Fruit fly (Drosophila melanogaster) whole organism, embryonic: ENCODE data around the gene CG33230.

Source experiments
- CG10462 ChIP-seq: fragments of 200-800 bp; sonication (Bioruptor generic); optimal IDR thresholded peaks from 2 replicates; lab custom pipeline; 2016; ENCODE audit warnings: missing biosample characterization, missing genetic modification characterization
- CG10565 ChIP-seq: fragments of 200-800 bp; sonication (Bioruptor generic); optimal IDR thresholded peaks from 3 replicates; lab custom pipeline; 2016; ENCODE audit warnings: missing biosample characterization, mild to moderate bottlenecking, missing genetic modification characterization
- CG11695 ChIP-seq: fragments of 200-800 bp; sonication (Bioruptor generic); IDR thresholded peaks from 3 replicates; pipeline ENCODE4 v1.3.6; 2022; ENCODE audit warnings: missing biosample characterization, missing genetic modification characterization
- CG12155 ChIP-seq: fragments of 200-800 bp; sonication (Bioruptor generic); optimal IDR thresholded peaks from 3 replicates; lab custom pipeline; 2016; ENCODE audit warnings: missing biosample characterization, missing genetic modification characterization
- CG12219 ChIP-seq: fragments of 200-800 bp; sonication (Bioruptor generic); optimal IDR thresholded peaks from 3 replicates; lab custom pipeline; 2018; ENCODE audit warnings: missing biosample characterization, mild to moderate bottlenecking, missing genetic modification characterization
- CG13894 ChIP-seq: fragments of 200-800 bp; sonication (Bioruptor generic); optimal IDR thresholded peaks from 3 replicates; lab custom pipeline; 2018; ENCODE audit warnings: missing biosample characterization, mild to moderate bottlenecking, missing genetic modification characterization, moderate library complexity
- CG14050 ChIP-seq: fragments of 200-800 bp; sonication (Bioruptor generic); IDR thresholded peaks from 3 replicates; pipeline ENCODE4 v1.3.6; 2022; ENCODE audit warnings: missing biosample characterization, missing genetic modification characterization
- CG15479 ChIP-seq: fragments of 200-800 bp; sonication (Bioruptor generic); optimal IDR thresholded peaks from 3 replicates; lab custom pipeline; 2019; ENCODE audit warnings: missing biosample characterization, mild to moderate bottlenecking, missing genetic modification characterization, moderate library complexity
- CG1647 ChIP-seq: fragments of 200-800 bp; sonication (Bioruptor generic); optimal IDR thresholded peaks from 3 replicates; lab custom pipeline; 2016; ENCODE audit warnings: missing biosample characterization, missing genetic modification characterization
- CG18764 ChIP-seq: fragments of 200-800 bp; sonication (Bioruptor generic); optimal IDR thresholded peaks from 3 replicates; lab custom pipeline; 2016; ENCODE audit warnings: missing biosample characterization, missing genetic modification characterization
- CG33557 ChIP-seq: fragments of 200-800 bp; sonication (Bioruptor generic); optimal IDR thresholded peaks from 2 replicates; lab custom pipeline; 2019; ENCODE audit warnings: missing biosample characterization, mild to moderate bottlenecking, missing genetic modification characterization, moderate library complexity
- CG34224 ChIP-seq: fragments of 200-800 bp; sonication (Bioruptor generic); IDR thresholded peaks from 3 replicates; pipeline ENCODE4 v1.3.6; 2022; ENCODE audit warnings: missing biosample characterization, missing genetic modification characterization; ENCODE audit not compliant: partially characterized antibody
- CG6689 ChIP-seq: fragments of 200-800 bp; sonication (Bioruptor generic); IDR thresholded peaks from 2 replicates; pipeline ENCODE4 v1.3.6; 2022; ENCODE audit warnings: missing biosample characterization, missing genetic modification characterization
- CG8281 ChIP-seq: fragments of 200-800 bp; sonication (Bioruptor generic); optimal IDR thresholded peaks from 2 replicates; lab custom pipeline; 2018; ENCODE audit warnings: missing biosample characterization, mild to moderate bottlenecking, missing genetic modification characterization, moderate library complexity
- CG9727 ChIP-seq: fragments of 200-800 bp; sonication (Bioruptor generic); optimal IDR thresholded peaks from 3 replicates; lab custom pipeline; 2017; ENCODE audit warnings: missing biosample characterization, mild to moderate bottlenecking, missing genetic modification characterization
- Dip2 ChIP-seq: fragments of 200-800 bp; sonication (Bioruptor generic); IDR thresholded peaks from 2 replicates; pipeline ENCODE4 v1.3.6; 2022; ENCODE audit warnings: missing biosample characterization, missing genetic modification characterization
- Dll ChIP-seq: fragments of 200-800 bp; sonication (Bioruptor generic); IDR thresholded peaks from 4 replicates; pipeline ENCODE4 v1.3.6; 2022; ENCODE audit warnings: missing biosample characterization, missing genetic modification characterization; ENCODE audit not compliant: partially characterized antibody
- Elba2 ChIP-seq: fragments of 200-800 bp; sonication (Bioruptor generic); optimal IDR thresholded peaks from 3 replicates; lab custom pipeline; 2016; ENCODE audit warnings: missing biosample characterization, missing genetic modification characterization
- HHEX ChIP-seq: fragments of 200-800 bp; sonication (Bioruptor generic); optimal IDR thresholded peaks from 3 replicates; lab custom pipeline; 2017; ENCODE audit warnings: missing biosample characterization, mild to moderate bottlenecking, missing genetic modification characterization, missing genetic modification reagents
- Hand ChIP-seq: fragments of 200-800 bp; sonication (Bioruptor generic); optimal IDR thresholded peaks from 2 replicates; lab custom pipeline; 2017; ENCODE audit warnings: mild to moderate bottlenecking, missing biosample characterization, missing genetic modification reagents, missing genetic modification characterization
- Hey ChIP-seq: fragments of 200-800 bp; sonication (Bioruptor generic); optimal IDR thresholded peaks from 3 replicates; lab custom pipeline; 2018; ENCODE audit warnings: missing biosample characterization, mild to moderate bottlenecking, missing genetic modification characterization
- Meics ChIP-seq: fragments of 200-800 bp; sonication (Bioruptor generic); optimal IDR thresholded peaks from 2 replicates; lab custom pipeline; 2017; ENCODE audit warnings: missing biosample characterization, mild to moderate bottlenecking, missing genetic modification characterization
- Mes4 ChIP-seq: fragments of 200-800 bp; sonication (Bioruptor generic); optimal IDR thresholded peaks from 2 replicates; lab custom pipeline; 2016; ENCODE audit warnings: missing biosample characterization, missing genetic modification characterization
- Myb ChIP-seq: fragments of 200-800 bp; sonication (Bioruptor generic); optimal IDR thresholded peaks from 2 replicates; lab custom pipeline; 2016; ENCODE audit warnings: missing biosample characterization, missing genetic modification characterization
- Neu2 ChIP-seq: fragments of 200-800 bp; sonication (Bioruptor generic); optimal IDR thresholded peaks from 3 replicates; lab custom pipeline; 2016; ENCODE audit warnings: missing biosample characterization, missing genetic modification characterization, borderline replicate concordance
- Opbp ChIP-seq: fragments of 200-800 bp; sonication (Bioruptor generic); IDR thresholded peaks from 3 replicates; pipeline ENCODE4 v1.3.6; 2022; ENCODE audit warnings: missing biosample characterization, missing genetic modification characterization; ENCODE audit not compliant: partially characterized antibody
- Sin3A ChIP-seq: fragments of >200 bp; optimal IDR thresholded peaks from 2 replicates; lab custom pipeline; 2018
- Stat92E ChIP-seq, 3 experiments: fragments of >200 bp in 2 of 3; fragments of 200-800 bp in 1 of 3; sonication (Bioruptor generic) in 1 of 3; optimal IDR thresholded peaks; 2 replicates each; lab custom pipeline; 2017 to 2019; ENCODE audit warnings: missing biosample characterization in 3 of 3, missing genetic modification characterization in 3 of 3, mild to moderate bottlenecking in 1 of 3, moderate library complexity in 1 of 3
- ap ChIP-seq: fragments of 200-800 bp; sonication (Bioruptor generic); IDR thresholded peaks from 2 replicates; pipeline ENCODE4 v1.3.6; 2022; ENCODE audit warnings: missing biosample characterization, missing genetic modification characterization
- az2 ChIP-seq: fragments of 200-800 bp; sonication (Bioruptor generic); optimal IDR thresholded peaks from 3 replicates; lab custom pipeline; 2016; ENCODE audit warnings: missing biosample characterization, missing genetic modification characterization
- bsh ChIP-seq, 2 experiments: fragments of 200-800 bp; sonication (Bioruptor generic); optimal IDR thresholded peaks; 2 replicates each; lab custom pipeline; 2017 to 2018; ENCODE audit warnings: mild to moderate bottlenecking in 2 of 2, missing biosample characterization in 2 of 2, missing genetic modification characterization in 2 of 2, moderate library complexity in 1 of 2
- cad ChIP-seq: fragments of >200 bp; optimal IDR thresholded peaks from 2 replicates; lab custom pipeline; 2017; ENCODE audit warnings: missing biosample characterization, missing genetic modification characterization
- cas ChIP-seq: fragments of 200-800 bp; sonication (Bioruptor generic); IDR thresholded peaks from 2 replicates; pipeline ENCODE4 v1.3.6; 2022; ENCODE audit warnings: missing biosample characterization, missing genetic modification characterization
- ewg ChIP-seq: fragments of 200-800 bp; sonication (Bioruptor generic); optimal IDR thresholded peaks from 3 replicates; lab custom pipeline; 2017; ENCODE audit warnings: mild to moderate bottlenecking, missing biosample characterization, missing genetic modification reagents, missing genetic modification characterization
- fu2 ChIP-seq: fragments of 200-800 bp; sonication (Bioruptor generic); optimal IDR thresholded peaks from 2 replicates; lab custom pipeline; 2016; ENCODE audit warnings: missing biosample characterization, missing genetic modification characterization
- gcm ChIP-seq: fragments of 200-800 bp; sonication (Bioruptor generic); optimal IDR thresholded peaks from 2 replicates; lab custom pipeline; 2019; ENCODE audit warnings: missing biosample characterization, mild to moderate bottlenecking, missing genetic modification characterization, moderate library complexity
- jigr1 ChIP-seq: fragments of 200-800 bp; sonication (Bioruptor generic); IDR thresholded peaks from 3 replicates; pipeline ENCODE4 v1.3.6; 2022; ENCODE audit warnings: missing biosample characterization, missing genetic modification characterization
- mam ChIP-seq: fragments of 200-800 bp; sonication (Bioruptor generic); optimal IDR thresholded peaks from 3 replicates; lab custom pipeline; 2016; ENCODE audit warnings: missing biosample characterization, missing genetic modification characterization
- nmo ChIP-seq: fragments of 200-800 bp; sonication (Bioruptor generic); optimal IDR thresholded peaks from 2 replicates; lab custom pipeline; 2018; ENCODE audit warnings: missing biosample characterization, mild to moderate bottlenecking, missing genetic modification characterization, moderate library complexity
- pan ChIP-seq, 4 experiments: fragments of >200 bp in 3 of 4; fragments of 200-800 bp in 1 of 4; sonication (Bioruptor generic) in 1 of 4; optimal IDR thresholded peaks in 3 of 4; IDR thresholded peaks in 1 of 4; 2 replicates each; pipeline versions ENCODE4 v1.3.6 to Lab custom; 2017 to 2022; ENCODE audit warnings: missing biosample characterization in 2 of 4, missing genetic modification characterization in 2 of 4, mixed read lengths in 1 of 4
- pfk ChIP-seq: fragments of 200-800 bp; sonication (Bioruptor generic); optimal IDR thresholded peaks from 2 replicates; lab custom pipeline; 2018; ENCODE audit warnings: missing biosample characterization, mild to moderate bottlenecking, missing genetic modification characterization, moderate library complexity
- slp2 ChIP-seq: fragments of 200-800 bp; sonication (Bioruptor generic); optimal IDR thresholded peaks from 2 replicates; lab custom pipeline; 2016; ENCODE audit warnings: missing biosample characterization, missing genetic modification characterization
- sna ChIP-seq: fragments of 200-800 bp; sonication (Bioruptor generic); IDR thresholded peaks from 2 replicates; pipeline ENCODE4 v1.3.6; 2022; ENCODE audit warnings: missing biosample characterization, missing genetic modification characterization; ENCODE audit not compliant: partially characterized antibody
- toy ChIP-seq: fragments of 200-800 bp; sonication (Bioruptor generic); IDR thresholded peaks from 2 replicates; pipeline ENCODE4 v1.3.6; 2022; ENCODE audit warnings: missing biosample characterization, missing genetic modification characterization
- trh ChIP-seq: fragments of 200-800 bp; sonication (Bioruptor generic); optimal IDR thresholded peaks from 2 replicates; lab custom pipeline; 2016; ENCODE audit warnings: missing biosample characterization, missing genetic modification characterization
- ttk ChIP-seq: fragments of 200-800 bp; sonication (Bioruptor generic); IDR thresholded peaks from 2 replicates; pipeline ENCODE4 v2.1.2; 2022; ENCODE audit warnings: missing biosample characterization, missing genetic modification characterization
- unc-4 ChIP-seq: fragments of 200-800 bp; sonication (Bioruptor generic); IDR thresholded peaks from 2 replicates; pipeline ENCODE4 v1.3.6; 2022; ENCODE audit warnings: missing biosample characterization, missing genetic modification characterization; ENCODE audit not compliant: partially characterized antibody
- vfl ChIP-seq: fragments of 200-800 bp; sonication (Bioruptor generic); optimal IDR thresholded peaks from 2 replicates; lab custom pipeline; 2016; ENCODE audit warnings: missing biosample characterization, missing genetic modification characterization

CG33230 gene

DNA sequence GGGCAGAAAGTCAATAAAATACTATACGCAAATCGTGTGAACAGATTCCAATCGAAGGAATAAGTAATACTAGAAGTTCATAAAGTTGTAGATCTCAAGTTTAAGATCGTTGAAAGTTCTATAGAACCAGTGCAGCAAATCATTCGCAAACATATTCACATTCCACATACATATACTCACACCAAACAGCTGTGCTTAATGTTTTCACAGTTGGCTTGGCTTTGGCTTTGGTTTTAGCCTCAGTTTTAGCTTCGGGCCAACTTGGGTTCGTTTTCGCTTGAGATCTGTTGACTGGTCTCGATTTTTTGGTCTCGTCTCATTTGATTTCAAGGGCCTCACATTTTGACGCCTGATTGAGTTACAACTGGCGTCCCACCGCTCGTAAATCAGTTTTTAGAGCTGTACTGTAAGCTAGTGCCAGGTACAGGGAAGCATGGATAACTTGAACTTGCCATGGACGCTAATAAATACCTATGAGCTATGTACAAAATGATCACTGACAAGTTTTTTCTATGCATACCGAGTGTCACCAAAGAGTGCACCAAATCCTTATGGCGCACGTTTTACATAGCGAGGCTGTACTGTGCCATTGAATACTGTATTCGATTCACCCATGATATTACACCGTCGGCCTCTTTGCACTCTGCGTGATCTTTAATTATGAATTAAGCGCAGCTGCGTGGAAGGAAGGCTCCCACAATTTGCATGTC, 30.9 kb upstream of the CG33230 start (continued):
- TF ChIP-seq gcm (GFP tag; lab: Kevin White, UChicago), result no peak
- TF ChIP-seq CG12155 (GFP tag; lab: Kevin White, UChicago), result peak; percentile 77
- TF ChIP-seq pfk, result no peak
- peak; percentile 65; the same call in 2 of the 3 replicates for TF ChIP-seq jigr1
- TF ChIP-seq sna (GFP tag; lab: Robert Waterston, UW), result no peak
- TF ChIP-seq CG15479 (GFP tag; lab: Kevin White, UChicago), result no peak
- TF ChIP-seq CG14050 (GFP tag; lab: Robert Waterston, UW), result peak; percentile 69
- TF ChIP-seq CG18764, result peak; percentile 77
- TF ChIP-seq CG9727 (GFP tag; lab: Kevin White, UChicago), result peak; percentile 69
- no peak for TF ChIP-seq Sin3A
- peak; percentile 33 for TF ChIP-seq vfl (GFP tag; lab: Kevin White, UChicago)
- peak; percentile 65 for TF ChIP-seq trh (GFP tag; lab: Kevin White, UChicago)
- peak; percentile 59 for TF ChIP-seq nmo
- TF ChIP-seq Elba2 (GFP tag; lab: Kevin White, UChicago), result no peak
- peak; percentile 87 for TF ChIP-seq CG6689 (GFP tag; lab: Robert Waterston, UW)
- no peak for TF ChIP-seq Opbp (GFP tag; lab: Robert Waterston, UW)
- TF ChIP-seq ap (GFP tag; lab: Robert Waterston, UW), result peak; percentile 63
- peak; percentile 32 for TF ChIP-seq Hand (GFP tag; lab: Kevin White, UChicago)
- no peak for TF ChIP-seq unc-4 (GFP tag; lab: Robert Waterston, UW)
- no peak for TF ChIP-seq CG34224 (GFP tag; lab: Robert Waterston, UW)
- no peak for TF ChIP-seq Dll (GFP tag; lab: Robert Waterston, UW)
- TF ChIP-seq mam (GFP tag; lab: Kevin White, UChicago), result peak; percentile 94
- peak; percentile 83 for TF ChIP-seq Meics (GFP tag; lab: Kevin White, UChicago)
- peak; percentile 69; the same call in 1 of the 2 replicates for TF ChIP-seq cas
- peak; percentile 73 for TF ChIP-seq CG1647
- peak; percentile 32 for TF ChIP-seq Mes4 (GFP tag; lab: Kevin White, UChicago)
- peak; percentile 82 for TF ChIP-seq ttk (GFP tag; lab: Robert Waterston, UW)
- TF ChIP-seq ewg (GFP tag; lab: Kevin White, UChicago), result peak; percentile 41
- TF ChIP-seq CG10565 (GFP tag; lab: Kevin White, UChicago), result peak; percentile 17
- peak; percentile 82 for TF ChIP-seq toy (GFP tag; lab: Robert Waterston, UW)
- peak; percentile 66 for TF ChIP-seq Myb
- peak; percentile 43 to 65 for TF ChIP-seq bsh (GFP tag; optimal IDR thresholded peaks at IDR 0.05; lab: Kevin White, UChicago)
- TF ChIP-seq CG33557 (GFP tag; lab: Kevin White, UChicago), result peak; percentile 9
- TF ChIP-seq Dip2, result peak; percentile 38; the same call in 1 of the 2 replicates
- TF ChIP-seq HHEX, result peak; percentile 86
- TF ChIP-seq pan (optimal IDR thresholded peaks at IDR 0.05; lab: Kevin White, UChicago), result no peak
- peak in 1 of 2 experiments; percentile 89 for TF ChIP-seq pan (GFP tag; optimal IDR thresholded peaks at IDR 0.05 in 1 of 2, IDR thresholded peaks at IDR 0.05 in 1 of 2)
- peak; percentile 57 for TF ChIP-seq CG13894 (tag; lab: Kevin White, UChicago)
- TF ChIP-seq cad (GFP tag; lab: Kevin White, UChicago), result no peak
- peak; percentile 45 for TF ChIP-seq CG10462 (GFP tag; lab: Kevin White, UChicago)
- peak; percentile 60 for TF ChIP-seq slp2 (GFP tag; lab: Kevin White, UChicago)
- peak; percentile 52 for TF ChIP-seq fu2
- TF ChIP-seq Hey (tag; lab: Kevin White, UChicago), result peak; percentile 18
- no peak for TF ChIP-seq Neu2 (GFP tag; lab: Kevin White, UChicago)
- peak; percentile 59 for TF ChIP-seq CG8281 (tag; lab: Kevin White, UChicago)
- TF ChIP-seq CG12219 (GFP tag; lab: Kevin White, UChicago), result peak; percentile 76
- peak; percentile 82 for TF ChIP-seq CG11695 (GFP tag; lab: Robert Waterston, UW)
- TF ChIP-seq az2 (GFP tag; lab: Kevin White, UChicago), result peak; percentile 61
- no peak for TF ChIP-seq Stat92E (GFP tag; optimal IDR thresholded peaks at IDR 0.05; lab: Kevin White, UChicago)
